Worm (Caenorhabditis elegans) whole organism, L4/young adult: ENCODE data around the gene T10F2.2.

ENCODE experiments used
- W03F9.2 ChIP-seq: fragments of 150-350 bp; optimal IDR thresholded peaks from 2 replicates; lab custom pipeline; 2014; ENCODE audit warnings: missing biosample characterization, missing genetic modification characterization
- dao-5 ChIP-seq: sonication (generic microtip); optimal IDR thresholded peaks from 2 replicates; lab custom pipeline; 2016; ENCODE audit warnings: missing genotype, missing genetic modification characterization, moderate library complexity, missing compliant biosample characterization
- him-1 ChIP-seq: sonication (generic microtip); optimal IDR thresholded peaks from 2 replicates; lab custom pipeline; 2016; ENCODE audit warnings: missing genotype, missing genetic modification reagents, missing genetic modification characterization, missing compliant biosample characterization

- TF ChIP-seq W03F9.2 (tag; lab: Kevin White, UChicago): no peak
- no peak for TF ChIP-seq him-1
- no peak for TF ChIP-seq dao-5 (tag; lab: Kevin White, UChicago)
Measured at ce11 chrIII:5190179-5190578, 25.1 kb upstream of the T10F2.2 start.
